Fruit fly (Drosophila melanogaster) whole organism, embryonic: ENCODE data around the gene CG10802.

ENCODE experiments used
- Adf1 ChIP-seq: fragments of 200-800 bp; sonication (Bioruptor generic); IDR thresholded peaks from 2 replicates; pipeline ENCODE4 v1.3.6; 2022; ENCODE audit warnings: missing biosample characterization, missing genetic modification characterization
- Awh ChIP-seq: fragments of 200-800 bp; sonication (Bioruptor generic); IDR thresholded peaks from 2 replicates; pipeline ENCODE4, ENCODE4 v1.3.6; 2022; ENCODE audit warnings: missing biosample characterization, missing genetic modification characterization
- CG10147 ChIP-seq: fragments of 200-800 bp; sonication (Bioruptor generic); optimal IDR thresholded peaks from 2 replicates; lab custom pipeline; 2019; ENCODE audit warnings: missing biosample characterization, mild to moderate bottlenecking, missing genetic modification characterization, moderate library complexity
- CG10959 ChIP-seq: fragments of 200-800 bp; sonication (Bioruptor generic); IDR thresholded peaks from 2 replicates; pipeline ENCODE4 v1.3.6; 2022; ENCODE audit warnings: missing biosample characterization, missing genetic modification characterization
- CG12155 ChIP-seq: fragments of 200-800 bp; sonication (Bioruptor generic); optimal IDR thresholded peaks from 3 replicates; lab custom pipeline; 2016; ENCODE audit warnings: missing biosample characterization, missing genetic modification characterization
- CG13424 ChIP-seq: fragments of 200-800 bp; sonication (Bioruptor generic); optimal IDR thresholded peaks from 2 replicates; lab custom pipeline; 2019; ENCODE audit warnings: missing biosample characterization, mild to moderate bottlenecking, missing genetic modification characterization, moderate library complexity
- CG15514 ChIP-seq: fragments of 200-800 bp; sonication (Bioruptor generic); optimal IDR thresholded peaks from 3 replicates; lab custom pipeline; 2017; ENCODE audit warnings: missing biosample characterization, missing genetic modification characterization, mild to moderate bottlenecking, moderate library complexity, missing genetic modification reagents
- CG17612 ChIP-seq: fragments of 200-800 bp; sonication (Bioruptor generic); IDR thresholded peaks from 2 replicates; pipeline ENCODE4 v1.3.6; 2022; ENCODE audit warnings: missing biosample characterization, missing genetic modification characterization
- CG18011 ChIP-seq: fragments of 200-800 bp; sonication (Bioruptor generic); optimal IDR thresholded peaks from 2 replicates; lab custom pipeline; 2017; ENCODE audit warnings: missing biosample characterization, missing genetic modification characterization, mild to moderate bottlenecking, moderate library complexity, missing genotype
- CG18599 ChIP-seq: fragments of 200-800 bp; sonication (Bioruptor generic); optimal IDR thresholded peaks from 3 replicates; lab custom pipeline; 2017; ENCODE audit warnings: missing biosample characterization, missing genetic modification characterization, mild to moderate bottlenecking, moderate library complexity, missing genetic modification reagents
- CG18619 ChIP-seq: fragments of 200-800 bp; sonication (Bioruptor generic); optimal IDR thresholded peaks from 3 replicates; lab custom pipeline; 2017; ENCODE audit warnings: missing biosample characterization, mild to moderate bottlenecking, missing genetic modification characterization
- CG3995 ChIP-seq: fragments of 200-800 bp; sonication (Bioruptor generic); optimal IDR thresholded peaks from 3 replicates; lab custom pipeline; 2016; ENCODE audit warnings: missing biosample characterization, missing genetic modification characterization
- CG4404 ChIP-seq: fragments of 200-800 bp; sonication (Bioruptor generic); IDR thresholded peaks from 2 replicates; pipeline ENCODE4 v1.3.6; 2022; ENCODE audit warnings: missing biosample characterization, missing genetic modification characterization
- CG7839 ChIP-seq: fragments of 200-800 bp; sonication (Bioruptor generic); optimal IDR thresholded peaks from 3 replicates; lab custom pipeline; 2018; ENCODE audit warnings: missing biosample characterization, mild to moderate bottlenecking, missing genetic modification characterization, moderate library complexity
- CG8089 ChIP-seq: fragments of 200-800 bp; sonication (Bioruptor generic); optimal IDR thresholded peaks from 3 replicates; lab custom pipeline; 2016; ENCODE audit warnings: missing biosample characterization, missing genetic modification characterization
- CG8281 ChIP-seq: fragments of 200-800 bp; sonication (Bioruptor generic); optimal IDR thresholded peaks from 2 replicates; lab custom pipeline; 2018; ENCODE audit warnings: missing biosample characterization, mild to moderate bottlenecking, missing genetic modification characterization, moderate library complexity
- CG9932 ChIP-seq: fragments of 200-800 bp; sonication (Bioruptor generic); IDR thresholded peaks from 2 replicates; pipeline ENCODE4 v1.3.6; 2022; ENCODE audit warnings: missing biosample characterization, missing genetic modification characterization
- Camta ChIP-seq: fragments of 200-800 bp; sonication (Bioruptor generic); optimal IDR thresholded peaks from 2 replicates; lab custom pipeline; 2016; ENCODE audit warnings: missing biosample characterization, missing genetic modification characterization
- Dad ChIP-seq: fragments of 200-800 bp; sonication (Bioruptor generic); optimal IDR thresholded peaks from 3 replicates; lab custom pipeline; 2016; ENCODE audit warnings: missing biosample characterization, missing genetic modification characterization
- Dip3 ChIP-seq: fragments of 200-800 bp; sonication (Bioruptor generic); optimal IDR thresholded peaks from 3 replicates; lab custom pipeline; 2016; ENCODE audit warnings: missing biosample characterization, missing genetic modification characterization
- Dp ChIP-seq: fragments of 200-800 bp; sonication (Bioruptor generic); optimal IDR thresholded peaks from 2 replicates; lab custom pipeline; 2018; ENCODE audit warnings: missing biosample characterization, mild to moderate bottlenecking, missing genetic modification characterization, moderate library complexity
- Eip74EF ChIP-seq, 2 experiments: fragments of 200-800 bp in 1 of 2; fragments of >200 bp in 1 of 2; sonication (Bioruptor generic) in 1 of 2; optimal IDR thresholded peaks; 2 replicates each; lab custom pipeline; 2017 to 2019; ENCODE audit warnings: missing biosample characterization in 2 of 2, missing genetic modification characterization in 2 of 2, mild to moderate bottlenecking in 1 of 2, moderate library complexity in 1 of 2
- Elba2 ChIP-seq: fragments of 200-800 bp; sonication (Bioruptor generic); optimal IDR thresholded peaks from 3 replicates; lab custom pipeline; 2016; ENCODE audit warnings: missing biosample characterization, missing genetic modification characterization
- Gsc ChIP-seq: fragments of 200-800 bp; sonication (Bioruptor generic); IDR thresholded peaks from 2 replicates; pipeline ENCODE4 v1.3.6; 2022; ENCODE audit warnings: missing biosample characterization, missing genetic modification characterization
- HLH4C ChIP-seq: fragments of 200-800 bp; sonication (Bioruptor generic); IDR thresholded peaks from 3 replicates; pipeline ENCODE4 v1.3.6; 2022; ENCODE audit warnings: missing biosample characterization, missing genetic modification characterization; ENCODE audit not compliant: partially characterized antibody
- Max ChIP-seq: fragments of 200-800 bp; sonication (Bioruptor generic); optimal IDR thresholded peaks from 2 replicates; lab custom pipeline; 2016; ENCODE audit warnings: missing biosample characterization, mild to moderate bottlenecking, missing genetic modification characterization
- NFAT ChIP-seq: fragments of 200-800 bp; sonication (Bioruptor generic); IDR thresholded peaks from 2 replicates; pipeline ENCODE4 v1.3.6; 2022; ENCODE audit warnings: missing biosample characterization, missing genetic modification characterization
- Nf-YA ChIP-seq: fragments of 200-800 bp; sonication (Bioruptor generic); IDR thresholded peaks from 2 replicates; pipeline ENCODE4 v1.3.6; 2022; ENCODE audit warnings: missing biosample characterization, missing genetic modification characterization
- Opbp ChIP-seq: fragments of 200-800 bp; sonication (Bioruptor generic); IDR thresholded peaks from 3 replicates; pipeline ENCODE4 v1.3.6; 2022; ENCODE audit warnings: missing biosample characterization, missing genetic modification characterization; ENCODE audit not compliant: partially characterized antibody
- Rfx ChIP-seq: fragments of 200-800 bp; sonication (Bioruptor generic); IDR thresholded peaks from 2 replicates; pipeline ENCODE4 v1.3.6; 2022; ENCODE audit warnings: missing biosample characterization, missing genetic modification characterization
- Spps ChIP-seq: fragments of 200-800 bp; sonication (Bioruptor generic); optimal IDR thresholded peaks from 2 replicates; lab custom pipeline; 2018; ENCODE audit warnings: missing biosample characterization, mild to moderate bottlenecking, missing genetic modification characterization
- Usf ChIP-seq: fragments of 200-800 bp; sonication (Bioruptor generic); optimal IDR thresholded peaks from 2 replicates; lab custom pipeline; 2017; ENCODE audit warnings: missing genotype, missing biosample characterization, missing genetic modification characterization
- ash1 ChIP-seq: fragments of 200-800 bp; sonication (Bioruptor generic); optimal IDR thresholded peaks from 2 replicates; lab custom pipeline; 2018; ENCODE audit warnings: missing biosample characterization, mild to moderate bottlenecking, missing genetic modification characterization
- bab2 ChIP-seq: fragments of 200-800 bp; sonication (Bioruptor generic); optimal IDR thresholded peaks from 2 replicates; lab custom pipeline; 2016; ENCODE audit warnings: missing biosample characterization, missing genetic modification characterization
- dan ChIP-seq: fragments of 200-800 bp; sonication (Bioruptor generic); IDR thresholded peaks from 2 replicates; pipeline ENCODE4 v1.3.6; 2022; ENCODE audit warnings: missing biosample characterization, missing genetic modification characterization
- emc ChIP-seq: fragments of 200-800 bp; sonication (Bioruptor generic); optimal IDR thresholded peaks from 2 replicates; lab custom pipeline; 2016; ENCODE audit warnings: missing biosample characterization, missing genetic modification characterization
- hkb ChIP-seq, 2 experiments: fragments of 200-800 bp in 1 of 2; fragments of >200 bp in 1 of 2; sonication (Bioruptor generic) in 1 of 2; IDR thresholded peaks in 1 of 2; optimal IDR thresholded peaks in 1 of 2; 2 replicates each; pipeline versions ENCODE4 v1.3.6 to Lab custom; 2017 to 2022; ENCODE audit warnings: missing biosample characterization in 1 of 2, missing genetic modification characterization in 1 of 2
- hth ChIP-seq: fragments of >200 bp; optimal IDR thresholded peaks from 2 replicates; lab custom pipeline; 2017; ENCODE audit warnings: inconsistent platforms
- lmd ChIP-seq: fragments of 200-800 bp; sonication (Bioruptor generic); IDR thresholded peaks from 2 replicates; pipeline ENCODE4 v1.3.6; 2022; ENCODE audit warnings: missing biosample characterization, missing genetic modification characterization
- lola ChIP-seq, 3 experiments: fragments of >200 bp in 2 of 3; fragments of 200-800 bp in 1 of 3; sonication (Bioruptor generic) in 1 of 3; optimal IDR thresholded peaks; 2 replicates each; lab custom pipeline; 2017 to 2019; ENCODE audit warnings: missing biosample characterization in 3 of 3, missing genetic modification characterization in 3 of 3, mild to moderate bottlenecking in 1 of 3, moderate library complexity in 1 of 3
- nau ChIP-seq: fragments of 200-800 bp; sonication (Bioruptor generic); optimal IDR thresholded peaks from 3 replicates; lab custom pipeline; 2017; ENCODE audit warnings: missing biosample characterization, mild to moderate bottlenecking, missing genetic modification characterization, missing genetic modification reagents
- row ChIP-seq: fragments of 200-800 bp; sonication (Bioruptor generic); IDR thresholded peaks from 3 replicates; pipeline ENCODE4 v1.3.6; 2022; ENCODE audit warnings: missing biosample characterization, missing genetic modification characterization
- scrt ChIP-seq: fragments of 200-800 bp; sonication (Bioruptor generic); optimal IDR thresholded peaks from 2 replicates; lab custom pipeline; 2018; ENCODE audit warnings: missing biosample characterization, mild to moderate bottlenecking, missing genetic modification characterization, moderate library complexity
- sd ChIP-seq: fragments of 200-800 bp; sonication (Bioruptor generic); optimal IDR thresholded peaks from 3 replicates; lab custom pipeline; 2018; ENCODE audit warnings: missing biosample characterization, mild to moderate bottlenecking, missing genetic modification characterization, moderate library complexity
- seq ChIP-seq: fragments of 200-800 bp; sonication (Bioruptor generic); IDR thresholded peaks from 2 replicates; pipeline ENCODE4 v1.3.6; 2022; ENCODE audit warnings: missing biosample characterization, missing genetic modification characterization
- tna ChIP-seq: fragments of 200-800 bp; sonication (Bioruptor generic); IDR thresholded peaks from 2 replicates; pipeline ENCODE4 v1.3.6; 2022; ENCODE audit warnings: missing biosample characterization, missing genetic modification characterization; ENCODE audit not compliant: partially characterized antibody
- tup ChIP-seq: fragments of 200-800 bp; sonication (Bioruptor generic); optimal IDR thresholded peaks from 2 replicates; lab custom pipeline; 2016; ENCODE audit warnings: missing biosample characterization, mild to moderate bottlenecking, missing genetic modification characterization, moderate library complexity
- unc-4 ChIP-seq: fragments of 200-800 bp; sonication (Bioruptor generic); IDR thresholded peaks from 2 replicates; pipeline ENCODE4 v1.3.6; 2022; ENCODE audit warnings: missing biosample characterization, missing genetic modification characterization; ENCODE audit not compliant: partially characterized antibody
- wor ChIP-seq: fragments of 200-800 bp; sonication (Bioruptor generic); IDR thresholded peaks from 2 replicates; pipeline ENCODE4 v1.3.6; 2022; ENCODE audit warnings: missing biosample characterization, missing genetic modification characterization
- zf30C ChIP-seq: fragments of 200-800 bp; sonication (Bioruptor generic); optimal IDR thresholded peaks from 3 replicates; lab custom pipeline; 2018; ENCODE audit warnings: missing biosample characterization, mild to moderate bottlenecking, missing genetic modification characterization

The CG10802 gene

DNA sequence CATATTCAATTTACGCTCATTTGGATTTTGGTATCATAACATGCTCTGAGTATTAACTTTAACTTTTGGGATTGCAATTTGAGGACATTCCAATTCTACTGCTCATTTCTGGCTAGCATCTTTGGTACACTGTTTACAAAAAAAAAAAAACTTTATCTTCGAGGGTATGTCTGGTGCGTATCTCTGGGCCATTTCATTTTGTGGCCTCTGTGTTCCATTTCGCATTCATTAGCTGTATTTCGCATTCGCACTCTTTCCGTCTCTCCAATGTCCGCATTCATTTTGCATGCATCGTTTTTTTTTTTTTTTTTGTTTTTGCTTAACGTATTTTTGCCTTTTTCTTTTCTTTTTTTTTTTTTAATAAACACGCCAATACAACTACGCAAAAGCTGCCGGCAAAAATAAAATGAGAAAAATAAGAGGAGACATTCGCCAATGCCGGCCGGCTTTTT lies 49.1 kb upstream of the CG10802 start (continued):
- TF ChIP-seq lola (GFP tag; optimal IDR thresholded peaks at IDR 0.05; lab: Kevin White, UChicago) (no peak), lmd (GFP tag; lab: Robert Waterston, UW) (0 out of 2 replicates have a peak, but pooled peaks have one; percentile 19), tna (no peak), row (GFP tag; lab: Robert Waterston, UW) (peak; percentile 59), seq (GFP tag; lab: Robert Waterston, UW) (peak; percentile 28), CG10147 (no peak), CG7839 (tag; lab: Kevin White, UChicago) (peak; percentile 27), CG18011 (GFP tag; lab: Kevin White, UChicago) (no peak), Adf1 (GFP tag; lab: Robert Waterston, UW) (no peak), CG3995 (GFP tag; lab: Kevin White, UChicago) (no peak), NFAT (GFP tag; lab: Robert Waterston, UW) (no peak), Dad (GFP tag; lab: Kevin White, UChicago) (no peak), Max (no peak), unc-4 (GFP tag; lab: Robert Waterston, UW) (no peak), CG8089 (GFP tag; lab: Kevin White, UChicago) (peak; percentile 2), Opbp (GFP tag; lab: Robert Waterston, UW) (no peak), CG13424 (tag; lab: Kevin White, UChicago) (no peak), CG12155 (GFP tag; lab: Kevin White, UChicago) (no peak), bab2 (GFP tag; lab: Kevin White, UChicago) (peak; percentile 16), scrt (GFP tag; lab: Kevin White, UChicago) (no peak), CG10959 (GFP tag; lab: Robert Waterston, UW) (no peak), Spps (tag; lab: Kevin White, UChicago) (no peak), sd (no peak), Rfx (no peak), HLH4C (GFP tag; lab: Robert Waterston, UW) (no peak), wor (no peak), Gsc (GFP tag; lab: Robert Waterston, UW) (no peak), Dip3 (GFP tag; lab: Kevin White, UChicago) (no peak), tup (GFP tag; lab: Kevin White, UChicago) (no peak), nau (no peak), CG8281 (tag; lab: Kevin White, UChicago) (no peak), Nf-YA (GFP tag; lab: Robert Waterston, UW) (no peak), Elba2 (GFP tag; lab: Kevin White, UChicago) (no peak), ash1 (GFP tag; lab: Kevin White, UChicago) (no peak), CG4404 (no peak), CG18619 (GFP tag; lab: Kevin White, UChicago) (no peak), dan (GFP tag; lab: Robert Waterston, UW) (no peak), Usf (GFP tag; lab: Kevin White, UChicago) (no peak), CG9932 (GFP tag; lab: Robert Waterston, UW) (no peak), hth (no peak), Eip74EF (GFP tag; optimal IDR thresholded peaks at IDR 0.05; lab: Kevin White, UChicago) (no peak), Dp (GFP tag; lab: Kevin White, UChicago) (no peak), CG17612 (no peak), CG15514 (GFP tag; lab: Kevin White, UChicago) (no peak), Awh (0 out of 2 replicates have a peak, but pooled peaks have one; percentile 15), zf30C (GFP tag; lab: Kevin White, UChicago) (no peak), emc (no peak), CG18599 (GFP tag; lab: Kevin White, UChicago) (no peak), Camta (GFP tag; lab: Kevin White, UChicago) (no peak), hkb (optimal IDR thresholded peaks at IDR 0.05; lab: Kevin White, UChicago) (no peak), hkb (GFP tag; IDR thresholded peaks at IDR 0.05; lab: Robert Waterston, UW) (no peak)
